Worm (Caenorhabditis elegans) whole organism, late embryonic: ENCODE results near the gene fbxc-27.

Experiments
- dmd-4 ChIP-seq: sonication (generic microtip); optimal IDR thresholded peaks from 2 replicates; lab custom pipeline; 2016; ENCODE audit warnings: borderline replicate concordance, missing genetic modification characterization, missing compliant biosample characterization
- odd-2 ChIP-seq: sonication (generic microtip); optimal IDR thresholded peaks from 2 replicates; lab custom pipeline; 2017; ENCODE audit warnings: antibody characterized with exemption, mild to moderate bottlenecking, missing genetic modification characterization, missing compliant biosample characterization
- pros-1 ChIP-seq: fragments of 150-350 bp; optimal IDR thresholded peaks from 2 replicates; lab custom pipeline; 2014; ENCODE audit warnings: missing biosample characterization, missing genetic modification reagents, missing genetic modification characterization
- unc-86 ChIP-seq: sonication (generic microtip); optimal IDR thresholded peaks from 2 replicates; lab custom pipeline; 2016; ENCODE audit warnings: missing genetic modification characterization, missing compliant biosample characterization
- zip-5 ChIP-seq: sonication (generic microtip); optimal IDR thresholded peaks from 2 replicates; lab custom pipeline; 2016; ENCODE audit warnings: missing genetic modification characterization, missing compliant biosample characterization

ce11 chrII:958618-959017, 49.0 kb downstream of the fbxc-27 start, which contains the start of gene sdz-4:
- no peak for TF ChIP-seq odd-2
- no peak for TF ChIP-seq zip-5 (tag; lab: Kevin White, UChicago)
- no peak for TF ChIP-seq unc-86 (tag; lab: Kevin White, UChicago)
- no peak for TF ChIP-seq pros-1 (tag; lab: Kevin White, UChicago)
- TF ChIP-seq dmd-4 (tag; lab: Kevin White, UChicago) = no peak
